Worm (Caenorhabditis elegans): ENCODE results near the gene ceh-33.

The ceh-33 gene

DNA sequence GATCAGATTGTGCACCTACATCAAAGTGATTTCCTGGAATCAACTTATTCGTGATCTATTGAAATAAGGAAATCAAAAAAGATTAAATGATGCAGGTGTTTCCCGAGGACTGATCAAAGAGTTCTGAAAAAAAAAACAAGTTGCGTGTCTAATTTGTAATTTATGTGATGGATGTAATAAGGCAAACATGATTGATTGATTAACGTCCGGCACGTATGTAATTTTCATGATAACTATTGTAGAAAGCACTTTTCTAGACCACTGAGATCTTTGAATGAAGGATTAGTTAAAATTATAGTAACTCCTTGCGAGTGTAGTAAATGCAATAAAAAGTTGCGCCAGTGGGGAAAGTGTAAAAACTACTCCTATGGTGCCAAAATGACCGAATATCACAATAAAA lies 21.0 kb upstream of the ceh-33 start, which contains the start of gene srg-25:
srg-25 (minus strand) TSS at position 101 of the 400 bp plus-strand sequence.
- no peak for TF ChIP-seq ztf-18 (tag; optimal IDR thresholded peaks at IDR 0.05)
- no peak for TF ChIP-seq tbx-9 (tag; optimal IDR thresholded peaks at IDR 0.05; ENCODE audit: borderline replicate concordance)
- no peak for TF ChIP-seq ets-4 (GFP tag; optimal IDR thresholded peaks at IDR 0.05)
- TF ChIP-seq let-526 (GFP tag; IDR thresholded peaks at IDR 0.05), result no peak
- no peak for TF ChIP-seq lag-1 (GFP tag; IDR thresholded peaks at IDR 0.05)
- TF ChIP-seq nhr-120 (GFP tag; IDR thresholded peaks at IDR 0.05), result no peak
- no peak for TF ChIP-seq egl-44 (GFP tag; IDR thresholded peaks at IDR 0.05)
- no peak for TF ChIP-seq K12H6.12 (tag; optimal IDR thresholded peaks at IDR 0.05)
- no peak for TF ChIP-seq sptf-2 (GFP tag; optimal IDR thresholded peaks at IDR 0.05)
- TF ChIP-seq madf-10 (tag; optimal IDR thresholded peaks at IDR 0.05), result no peak
- TF ChIP-seq lin-35 (GFP tag; optimal IDR thresholded peaks at IDR 0.05), result no peak
- TF ChIP-seq F39B2.1 (GFP tag; IDR thresholded peaks at IDR 0.05), result no peak
- TF ChIP-seq tbp1 (GFP tag; optimal IDR thresholded peaks at IDR 0.05), result no peak
- TF ChIP-seq nfyb-1 (GFP tag; IDR thresholded peaks at IDR 0.05), result no peak
- no peak for TF ChIP-seq cebp-1 (GFP tag; IDR thresholded peaks at IDR 0.05)
- no peak for TF ChIP-seq cebp-1 (tag; optimal IDR thresholded peaks at IDR 0.05)

DNA sequence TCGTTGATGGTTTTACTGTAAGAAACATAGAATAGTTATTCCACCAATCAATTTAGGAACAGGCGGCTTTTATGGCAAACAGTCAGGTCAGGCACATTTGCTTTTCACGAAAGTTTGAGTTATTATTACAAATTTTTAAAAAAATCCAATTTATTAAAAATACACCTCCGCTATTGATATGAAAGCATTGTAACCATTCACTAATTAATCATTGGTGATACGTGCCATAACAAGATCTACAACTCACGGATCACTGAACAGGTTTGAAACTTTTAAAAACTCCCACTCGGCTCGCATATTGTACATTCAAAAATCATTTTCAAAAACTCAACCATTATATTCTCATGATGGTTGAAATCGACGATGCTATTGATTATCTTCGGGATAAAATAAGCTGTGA lies 15.0 kb upstream of the ceh-33 start, which contains the start of gene srg-27:
srg-27 (plus strand) TSS at position 301 of the 400 bp plus-strand sequence.
- TF ChIP-seq gei-17 (GFP tag; optimal IDR thresholded peaks at IDR 0.05) (no peak), F52B5.7 (tag; optimal IDR thresholded peaks at IDR 0.05) (no peak), F57A8.1 (GFP tag; optimal IDR thresholded peaks at IDR 0.05) (no peak), F49E8.2 (tag; optimal IDR thresholded peaks at IDR 0.05; ENCODE audit: insufficient read depth) (no peak), ceh-91 (GFP tag; IDR thresholded peaks at IDR 0.05) (no peak)

DNA sequence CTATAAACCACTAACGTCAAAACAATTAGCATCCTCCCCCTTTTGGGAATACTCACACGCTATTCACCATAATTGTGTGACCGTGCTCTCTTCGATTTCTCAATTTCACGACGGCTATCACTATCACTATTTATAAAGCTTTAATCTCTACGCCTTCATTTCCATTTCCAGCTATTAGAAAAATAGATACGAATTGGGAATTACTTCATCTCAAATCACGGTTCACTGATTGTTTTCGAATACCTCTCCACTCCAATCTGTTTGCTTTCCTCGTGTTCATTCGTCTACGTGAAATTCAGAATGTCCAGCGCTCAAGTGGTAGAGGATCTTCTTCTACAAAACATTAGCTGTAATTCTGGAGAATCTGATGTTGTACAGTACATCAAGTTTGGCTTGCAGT lies 12.4 kb upstream of the ceh-33 start, which contains the start of gene srg-29:
srg-29 (plus strand) TSS at position 301 of the 400 bp plus-strand sequence.
- no peak for TF ChIP-seq nhr-179 (tag; optimal IDR thresholded peaks at IDR 0.05)
- TF ChIP-seq madf-6 (GFP tag; IDR thresholded peaks at IDR 0.05), result no peak
- TF ChIP-seq T26A5.8 (tag; optimal IDR thresholded peaks at IDR 0.05), result no peak
- no peak for TF ChIP-seq Y95B8A.8 (GFP tag; IDR thresholded peaks at IDR 0.05)
- no peak for TF ChIP-seq unc-130 (GFP tag; optimal IDR thresholded peaks at IDR 0.05)
- no peak for TF ChIP-seq F57A8.1 (GFP tag; optimal IDR thresholded peaks at IDR 0.05)
- TF ChIP-seq fkh-3 (tag; optimal IDR thresholded peaks at IDR 0.05), result no peak
- TF ChIP-seq snpc-1.1 (tag; optimal IDR thresholded peaks at IDR 0.05; ENCODE audit: insufficient read depth), result no peak
- TF ChIP-seq hlh-26 (GFP tag; conservative IDR thresholded peaks at IDR 0.05), result no peak
- no peak for TF ChIP-seq lsy-27 (tag; optimal IDR thresholded peaks at IDR 0.05; ENCODE audit: borderline replicate concordance, insufficient read depth)

DNA sequence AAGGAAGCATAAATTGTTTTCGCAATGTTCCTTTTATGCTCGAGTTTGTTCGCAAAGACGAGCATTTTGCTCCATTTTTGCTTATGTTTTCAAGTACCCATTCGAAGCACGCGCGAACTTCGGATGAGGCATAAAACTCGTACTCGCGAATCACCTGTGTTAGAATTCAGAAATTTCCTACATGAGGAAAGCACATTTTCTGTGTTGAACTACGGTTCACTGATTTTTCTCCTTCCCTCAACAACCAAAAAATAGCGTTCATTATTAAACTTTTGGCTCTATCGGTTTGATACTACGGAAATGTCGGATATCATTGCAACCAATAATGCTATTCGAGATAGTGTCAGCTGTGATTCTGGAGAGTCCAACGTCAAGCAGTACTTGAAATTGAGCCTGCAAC lies 10.1 kb upstream of the ceh-33 start, which contains the start of gene srg-28:
srg-28 (plus strand) TSS at position 301 of the 400 bp plus-strand sequence.
- TF ChIP-seq lin-26 (GFP tag; IDR thresholded peaks at IDR 0.05) (no peak), ztf-25 (GFP tag; IDR thresholded peaks at IDR 0.05) (no peak), madf-8 (GFP tag; conservative IDR thresholded peaks at IDR 0.05) (no peak), tbx-9 (tag; optimal IDR thresholded peaks at IDR 0.05; ENCODE audit: borderline replicate concordance) (no peak), let-607 (tag; optimal IDR thresholded peaks at IDR 0.05) (no peak), hmg-1.2 (GFP tag; IDR thresholded peaks at IDR 0.05) (no peak), C06A6.2 (GFP tag; conservative IDR thresholded peaks at IDR 0.05) (no peak), egl-18 (GFP tag; IDR thresholded peaks at IDR 0.05) (no peak), D2030.7 (GFP tag; IDR thresholded peaks at IDR 0.05) (no peak)
